Fruit fly (Drosophila melanogaster): ENCODE data around the gene CG11696.
A peak's percentile ranks its signal among the peaks of the same experiment; 100 is the strongest.

Gene CG11696

dm6 chrX:11528026-11528702 lies 45.4 kb upstream of the CG11696 start (continued):
- TF ChIP-seq Sox102F (GFP tag; optimal IDR thresholded peaks at IDR 0.05) (peak; percentile 83), Xrp1 (GFP tag; IDR thresholded peaks at IDR 0.05) (peak; percentile 93), CG7745 (tag; optimal IDR thresholded peaks at IDR 0.05) (peak; percentile 51), Rfx (GFP tag; IDR thresholded peaks at IDR 0.05) (no peak), Dll (GFP tag; IDR thresholded peaks at IDR 0.05; ENCODE audit: partially characterized antibody) (no peak), CG10209 (GFP tag; optimal IDR thresholded peaks at IDR 0.05) (peak; percentile 72), CG10565 (GFP tag; optimal IDR thresholded peaks at IDR 0.05) (no peak), CG3838 (GFP tag; optimal IDR thresholded peaks at IDR 0.05) (peak; percentile 25), CG10654 (GFP tag; optimal IDR thresholded peaks at IDR 0.05) (peak; percentile 57), Atf6 (GFP tag; IDR thresholded peaks at IDR 0.05) (peak; percentile 31; the same call in 1 of the 2 replicates), nerfin-1 (tag; optimal IDR thresholded peaks at IDR 0.05) (peak; percentile 82), CG10543 (GFP tag; optimal IDR thresholded peaks at IDR 0.05) (peak; percentile 6), B-H1 (GFP tag; IDR thresholded peaks at IDR 0.05) (peak; percentile 28; the same call in 1 of the 3 replicates), CG15073 (GFP tag; optimal IDR thresholded peaks at IDR 0.05) (peak; percentile 12), fu2 (GFP tag; optimal IDR thresholded peaks at IDR 0.05) (no peak)

- TF ChIP-seq Xrp1 (GFP tag; IDR thresholded peaks at IDR 0.05) (0 out of 2 replicates have a peak, but pooled peaks have one; percentile 29), Lpt (GFP tag; optimal IDR thresholded peaks at IDR 0.05) (no peak), CG9797 (GFP tag; optimal IDR thresholded peaks at IDR 0.05) (no peak), tx (GFP tag; optimal IDR thresholded peaks at IDR 0.05) (no peak), CG8359 (GFP tag; optimal IDR thresholded peaks at IDR 0.05; ENCODE audit: borderline replicate concordance) (peak; percentile 20), Drgx (GFP tag; IDR thresholded peaks at IDR 0.05) (peak; percentile 71), insv (GFP tag; optimal IDR thresholded peaks at IDR 0.05) (no peak), NC2α (GFP tag; optimal IDR thresholded peaks at IDR 0.05) (no peak), Dll (GFP tag; IDR thresholded peaks at IDR 0.05; ENCODE audit: partially characterized antibody) (no peak), tap (tag; optimal IDR thresholded peaks at IDR 0.05) (no peak), CG14860 (GFP tag; IDR thresholded peaks at IDR 0.05; ENCODE audit: partially characterized antibody) (no peak), bowl (GFP tag; IDR thresholded peaks at IDR 0.05) (no peak), zfh1 (GFP tag; IDR thresholded peaks at IDR 0.05) (no peak), Hand (GFP tag; optimal IDR thresholded peaks at IDR 0.05) (no peak), run (tag; optimal IDR thresholded peaks at IDR 0.05) (no peak), CG6683 (GFP tag; optimal IDR thresholded peaks at IDR 0.05) (no peak)
These were observed 42.3 kb upstream of the CG11696 start for dm6 chrX:11531245-11531644.

- peak; percentile 35 for TF ChIP-seq CG8388 (GFP tag; optimal IDR thresholded peaks at IDR 0.05)
- no peak for TF ChIP-seq CoRest (tag; optimal IDR thresholded peaks at IDR 0.05)
These were observed 31.0 kb upstream of the CG11696 start for dm6 chrX:11542502-11542901.

dm6 chrX:11543318-11543717 lies 30.2 kb upstream of the CG11696 start:
- TF ChIP-seq CG8359 (GFP tag; optimal IDR thresholded peaks at IDR 0.05; ENCODE audit: borderline replicate concordance) (peak; percentile 97), Ets65A (GFP tag) (peak; percentile 82), CG18011 (GFP tag; optimal IDR thresholded peaks at IDR 0.05) (no peak)

All from whole organism, embryonic.